Fruit fly (Drosophila melanogaster) whole organism, embryonic: ENCODE data around the gene Lamtor5.

Source experiments
- CG10147 ChIP-seq: fragments of 200-800 bp; sonication (Bioruptor generic); optimal IDR thresholded peaks from 2 replicates; lab custom pipeline; 2019; ENCODE audit warnings: missing biosample characterization, mild to moderate bottlenecking, missing genetic modification characterization, moderate library complexity
- CG10431 ChIP-seq: fragments of 200-800 bp; sonication (Bioruptor generic); optimal IDR thresholded peaks from 3 replicates; lab custom pipeline; 2018; ENCODE audit warnings: missing biosample characterization, mild to moderate bottlenecking, missing genetic modification characterization
- CG12744 ChIP-seq: fragments of 200-800 bp; sonication (Bioruptor generic); optimal IDR thresholded peaks from 2 replicates; lab custom pipeline; 2016; ENCODE audit warnings: missing biosample characterization, missing genetic modification characterization
- CG13287 ChIP-seq: fragments of 200-800 bp; sonication (Bioruptor generic); IDR thresholded peaks from 2 replicates; pipeline ENCODE4 v1.3.6; 2022; ENCODE audit warnings: missing biosample characterization, missing genetic modification characterization; ENCODE audit not compliant: partially characterized antibody
- CG13894 ChIP-seq: fragments of 200-800 bp; sonication (Bioruptor generic); optimal IDR thresholded peaks from 3 replicates; lab custom pipeline; 2018; ENCODE audit warnings: missing biosample characterization, mild to moderate bottlenecking, missing genetic modification characterization, moderate library complexity
- CG15073 ChIP-seq: fragments of 200-800 bp; sonication (Bioruptor generic); optimal IDR thresholded peaks from 2 replicates; lab custom pipeline; 2016; ENCODE audit warnings: missing biosample characterization, missing genetic modification characterization
- CG15696 ChIP-seq: fragments of 200-800 bp; sonication (Bioruptor generic); optimal IDR thresholded peaks from 2 replicates; lab custom pipeline; 2019; ENCODE audit warnings: missing biosample characterization, mild to moderate bottlenecking, missing genetic modification characterization, moderate library complexity
- CG17612 ChIP-seq: fragments of 200-800 bp; sonication (Bioruptor generic); IDR thresholded peaks from 2 replicates; pipeline ENCODE4 v1.3.6; 2022; ENCODE audit warnings: missing biosample characterization, missing genetic modification characterization
- CG17829 ChIP-seq: fragments of 200-800 bp; optimal IDR thresholded peaks from 2 replicates; lab custom pipeline; 2019; ENCODE audit warnings: missing biosample characterization, mild to moderate bottlenecking, missing genetic modification characterization, moderate library complexity
- CG1832 ChIP-seq: fragments of 200-800 bp; sonication (Bioruptor generic); optimal IDR thresholded peaks from 2 replicates; lab custom pipeline; 2017; ENCODE audit warnings: missing biosample characterization, mild to moderate bottlenecking, missing genetic modification characterization, inconsistent platforms
- CG2120 ChIP-seq: fragments of 200-800 bp; sonication (Bioruptor generic); optimal IDR thresholded peaks from 3 replicates; lab custom pipeline; 2016; ENCODE audit warnings: missing biosample characterization, missing genetic modification characterization
- CG2199 ChIP-seq: fragments of 200-800 bp; sonication (Bioruptor generic); IDR thresholded peaks from 3 replicates; pipeline ENCODE4 v1.3.6; 2022; ENCODE audit warnings: missing biosample characterization, missing genetic modification characterization
- CG2875 ChIP-seq: fragments of 200-800 bp; sonication (Bioruptor generic); optimal IDR thresholded peaks from 2 replicates; lab custom pipeline; 2017; ENCODE audit warnings: missing biosample characterization, mild to moderate bottlenecking, missing genetic modification characterization, missing genetic modification reagents
- CG3838 ChIP-seq: fragments of 200-800 bp; sonication (Bioruptor generic); optimal IDR thresholded peaks from 3 replicates; lab custom pipeline; 2016; ENCODE audit warnings: missing biosample characterization, missing genetic modification characterization
- CG42726 ChIP-seq: fragments of 200-800 bp; sonication (Bioruptor generic); IDR thresholded peaks from 2 replicates; pipeline ENCODE4 v1.3.6; 2022; ENCODE audit warnings: missing biosample characterization, missing genetic modification characterization; ENCODE audit not compliant: partially characterized antibody
- CG4328 ChIP-seq: fragments of 200-800 bp; sonication (Bioruptor generic); optimal IDR thresholded peaks from 3 replicates; lab custom pipeline; 2017; ENCODE audit warnings: missing biosample characterization, missing genetic modification reagents, missing genetic modification characterization
- CG4424 ChIP-seq: fragments of 200-800 bp; sonication (Bioruptor generic); optimal IDR thresholded peaks from 3 replicates; lab custom pipeline; 2016; ENCODE audit warnings: missing biosample characterization, missing genetic modification characterization
- CG4617 ChIP-seq: fragments of 200-800 bp; sonication (Bioruptor generic); optimal IDR thresholded peaks from 3 replicates; lab custom pipeline; 2016; ENCODE audit warnings: missing biosample characterization, missing genetic modification characterization, borderline replicate concordance
- CG8089 ChIP-seq: fragments of 200-800 bp; sonication (Bioruptor generic); optimal IDR thresholded peaks from 3 replicates; lab custom pipeline; 2016; ENCODE audit warnings: missing biosample characterization, missing genetic modification characterization
- CrebB ChIP-seq: fragments of 200-800 bp; sonication (Bioruptor generic); optimal IDR thresholded peaks from 3 replicates; lab custom pipeline; 2018; ENCODE audit warnings: missing biosample characterization, mild to moderate bottlenecking, missing genetic modification characterization
- Doc2 ChIP-seq: fragments of 200-800 bp; sonication (Bioruptor generic); IDR thresholded peaks from 2 replicates; pipeline ENCODE4 v1.3.6; 2022; ENCODE audit warnings: missing biosample characterization, missing genetic modification characterization
- Doc3 ChIP-seq: fragments of 200-800 bp; sonication (Bioruptor generic); IDR thresholded peaks from 3 replicates; pipeline ENCODE4 v1.3.6; 2022; ENCODE audit warnings: missing biosample characterization, missing genetic modification characterization; ENCODE audit not compliant: partially characterized antibody
- Fer3 ChIP-seq: fragments of 200-800 bp; sonication (Bioruptor generic); optimal IDR thresholded peaks from 2 replicates; lab custom pipeline; 2018; ENCODE audit warnings: missing biosample characterization, mild to moderate bottlenecking, missing genetic modification characterization, moderate library complexity
- Gug ChIP-seq: fragments of 200-800 bp; sonication (Bioruptor generic); IDR thresholded peaks from 4 replicates; pipeline ENCODE4 v1.3.6; 2022; ENCODE audit warnings: missing biosample characterization, missing genetic modification characterization
- Hand ChIP-seq: fragments of 200-800 bp; sonication (Bioruptor generic); optimal IDR thresholded peaks from 2 replicates; lab custom pipeline; 2017; ENCODE audit warnings: mild to moderate bottlenecking, missing biosample characterization, missing genetic modification reagents, missing genetic modification characterization
- Hsf ChIP-seq: fragments of 200-800 bp; sonication (Bioruptor generic); optimal IDR thresholded peaks from 3 replicates; lab custom pipeline; 2016; ENCODE audit warnings: missing biosample characterization, missing genetic modification characterization
- Kr ChIP-seq: fragments of 200-800 bp; sonication (Bioruptor generic); optimal IDR thresholded peaks from 2 replicates; lab custom pipeline; 2017; ENCODE audit warnings: missing biosample characterization, mild to moderate bottlenecking, missing genetic modification characterization
- Neu2 ChIP-seq: fragments of 200-800 bp; sonication (Bioruptor generic); optimal IDR thresholded peaks from 3 replicates; lab custom pipeline; 2016; ENCODE audit warnings: missing biosample characterization, missing genetic modification characterization, borderline replicate concordance
- NfI ChIP-seq: fragments of 200-800 bp; sonication (Bioruptor generic); optimal IDR thresholded peaks from 3 replicates; lab custom pipeline; 2018; ENCODE audit warnings: missing biosample characterization, mild to moderate bottlenecking, missing genetic modification characterization, moderate library complexity
- amos ChIP-seq: fragments of 200-800 bp; sonication (Bioruptor generic); IDR thresholded peaks from 2 replicates; pipeline ENCODE4 v1.3.6; 2022; ENCODE audit warnings: missing biosample characterization, missing genetic modification characterization; ENCODE audit not compliant: partially characterized antibody
- aop ChIP-seq: fragments of 200-800 bp; sonication (Bioruptor generic); IDR thresholded peaks from 2 replicates; pipeline ENCODE4 v1.3.6; 2022; ENCODE audit warnings: missing biosample characterization, missing genetic modification characterization
- caup ChIP-seq: fragments of 200-800 bp; sonication (Bioruptor generic); optimal IDR thresholded peaks from 3 replicates; lab custom pipeline; 2017; ENCODE audit warnings: missing biosample characterization, mild to moderate bottlenecking, missing genetic modification characterization, moderate library complexity; ENCODE audit not compliant: severe bottlenecking
- cg ChIP-seq: fragments of 200-800 bp; sonication (Bioruptor generic); optimal IDR thresholded peaks from 3 replicates; lab custom pipeline; 2019; ENCODE audit warnings: missing biosample characterization, mild to moderate bottlenecking, missing genetic modification characterization, moderate library complexity
- chn ChIP-seq: fragments of 200-800 bp; sonication (Bioruptor generic); optimal IDR thresholded peaks from 2 replicates; lab custom pipeline; 2016; ENCODE audit warnings: missing biosample characterization, missing genetic modification characterization
- disco-r ChIP-seq: fragments of 200-800 bp; sonication (Bioruptor generic); optimal IDR thresholded peaks from 2 replicates; lab custom pipeline; 2016; ENCODE audit warnings: missing biosample characterization, missing genetic modification characterization
- ewg ChIP-seq: fragments of 200-800 bp; sonication (Bioruptor generic); optimal IDR thresholded peaks from 3 replicates; lab custom pipeline; 2017; ENCODE audit warnings: mild to moderate bottlenecking, missing biosample characterization, missing genetic modification reagents, missing genetic modification characterization
- gsb-n ChIP-seq: fragments of 200-800 bp; sonication (Bioruptor generic); optimal IDR thresholded peaks from 3 replicates; lab custom pipeline; 2018; ENCODE audit warnings: missing biosample characterization, mild to moderate bottlenecking, missing genetic modification characterization
- hbn ChIP-seq: fragments of 200-800 bp; sonication (Bioruptor generic); IDR thresholded peaks from 2 replicates; pipeline ENCODE4 v1.3.6; 2022; ENCODE audit warnings: missing biosample characterization, missing genetic modification characterization; ENCODE audit not compliant: partially characterized antibody
- jumu ChIP-seq: fragments of 200-800 bp; sonication (Bioruptor generic); optimal IDR thresholded peaks from 3 replicates; lab custom pipeline; 2016; ENCODE audit warnings: missing biosample characterization, missing genetic modification characterization
- lilli ChIP-seq: fragments of 200-800 bp; sonication (Bioruptor generic); optimal IDR thresholded peaks from 3 replicates; lab custom pipeline; 2016; ENCODE audit warnings: missing biosample characterization, missing genetic modification characterization
- lmd ChIP-seq: fragments of 200-800 bp; sonication (Bioruptor generic); IDR thresholded peaks from 2 replicates; pipeline ENCODE4 v1.3.6; 2022; ENCODE audit warnings: missing biosample characterization, missing genetic modification characterization
- nerfin-2 ChIP-seq: fragments of 200-800 bp; sonication (Bioruptor generic); IDR thresholded peaks from 2 replicates; pipeline ENCODE4 v1.3.6; 2022; ENCODE audit warnings: missing biosample characterization, missing genetic modification characterization; ENCODE audit not compliant: partially characterized antibody
- pfk ChIP-seq: fragments of 200-800 bp; sonication (Bioruptor generic); optimal IDR thresholded peaks from 2 replicates; lab custom pipeline; 2018; ENCODE audit warnings: missing biosample characterization, mild to moderate bottlenecking, missing genetic modification characterization, moderate library complexity
- pum ChIP-seq: fragments of 200-800 bp; sonication (Bioruptor generic); optimal IDR thresholded peaks from 2 replicates; lab custom pipeline; 2016; ENCODE audit warnings: missing biosample characterization, missing genetic modification characterization
- rib ChIP-seq: fragments of 200-800 bp; sonication (Bioruptor generic); IDR thresholded peaks from 2 replicates; pipeline ENCODE4 v1.3.6; 2022; ENCODE audit warnings: missing biosample characterization, missing genetic modification characterization
- run ChIP-seq: fragments of 200-800 bp; sonication (Bioruptor generic); optimal IDR thresholded peaks from 3 replicates; lab custom pipeline; 2018; ENCODE audit warnings: missing biosample characterization, mild to moderate bottlenecking, missing genetic modification characterization
- sqz ChIP-seq: fragments of 200-800 bp; sonication (Bioruptor generic); optimal IDR thresholded peaks from 3 replicates; lab custom pipeline; 2018; ENCODE audit warnings: missing biosample characterization, mild to moderate bottlenecking, missing genetic modification characterization
- tgo ChIP-seq: fragments of 200-800 bp; sonication (Bioruptor generic); IDR thresholded peaks from 3 replicates; pipeline ENCODE4 v1.3.6; 2022; ENCODE audit warnings: missing biosample characterization, missing genetic modification characterization
- tx ChIP-seq: fragments of 200-800 bp; sonication (Bioruptor generic); optimal IDR thresholded peaks from 2 replicates; lab custom pipeline; 2016; ENCODE audit warnings: missing biosample characterization, missing genetic modification characterization
- wor ChIP-seq: fragments of 200-800 bp; sonication (Bioruptor generic); IDR thresholded peaks from 2 replicates; pipeline ENCODE4 v1.3.6; 2022; ENCODE audit warnings: missing biosample characterization, missing genetic modification characterization

The Lamtor5 gene

dm6 chrX:1845413-1845951 is 13.3 kb downstream of the Lamtor5 start (continued):
- TF ChIP-seq hbn (GFP tag; lab: Robert Waterston, UW) (no peak), Hand (GFP tag; lab: Kevin White, UChicago) (no peak), Hsf (peak; percentile 3), lmd (GFP tag; lab: Robert Waterston, UW) (no peak), aop (GFP tag; lab: Robert Waterston, UW) (no peak), CG42726 (GFP tag; lab: Robert Waterston, UW) (no peak), chn (no peak), amos (GFP tag; lab: Robert Waterston, UW) (no peak), CG15696 (no peak), sqz (GFP tag; lab: Kevin White, UChicago) (no peak), CG2875 (peak; percentile 53), caup (GFP tag; lab: Kevin White, UChicago) (peak; percentile 73), Fer3 (peak; percentile 62), tgo (GFP tag; lab: Robert Waterston, UW) (peak; percentile 27; the same call in 1 of the 3 replicates), CG2199 (GFP tag; lab: Robert Waterston, UW) (no peak), wor (GFP tag; lab: Robert Waterston, UW) (no peak), run (tag; lab: Kevin White, UChicago) (no peak), CG10147 (GFP tag; lab: Kevin White, UChicago) (no peak), CG1832 (GFP tag; lab: Kevin White, UChicago) (no peak), CrebB (tag; lab: Kevin White, UChicago) (peak; percentile 54), NfI (GFP tag; lab: Kevin White, UChicago) (peak; percentile 17), CG15073 (GFP tag; lab: Kevin White, UChicago) (no peak), gsb-n (tag; lab: Kevin White, UChicago) (peak; percentile 34), tx (GFP tag; lab: Kevin White, UChicago) (peak; percentile 54), CG13287 (no peak), Doc3 (no peak), CG17612 (GFP tag; lab: Robert Waterston, UW) (no peak), CG4424 (no peak), nerfin-2 (GFP tag; lab: Robert Waterston, UW) (no peak), pfk (GFP tag; lab: Kevin White, UChicago) (peak; percentile 18), CG10431 (GFP tag; lab: Kevin White, UChicago) (no peak), cg (GFP tag; lab: Kevin White, UChicago) (no peak), CG2120 (peak; percentile 78), Doc2 (GFP tag; lab: Robert Waterston, UW) (no peak), CG8089 (GFP tag; lab: Kevin White, UChicago) (peak; percentile 61), disco-r (GFP tag; lab: Kevin White, UChicago) (peak; percentile 0), CG4328 (GFP tag; lab: Kevin White, UChicago) (no peak), Neu2 (no peak), Kr (GFP tag; lab: Kevin White, UChicago) (no peak), jumu (GFP tag; lab: Kevin White, UChicago) (no peak), rib (GFP tag; lab: Robert Waterston, UW) (peak; percentile 58; the same call in 1 of the 2 replicates), Gug (GFP tag; lab: Robert Waterston, UW) (no peak), ewg (peak; percentile 15), CG3838 (GFP tag; lab: Kevin White, UChicago) (peak; percentile 7), CG13894 (peak; percentile 31), pum (GFP tag; lab: Kevin White, UChicago) (no peak), lilli (GFP tag; lab: Kevin White, UChicago) (peak; percentile 42), CG12744 (GFP tag; lab: Kevin White, UChicago) (peak; percentile 62), CG17829 (tag; lab: Kevin White, UChicago) (no peak), CG4617 (GFP tag; lab: Kevin White, UChicago) (no peak)
